Worm (Caenorhabditis elegans) whole organism, early embryonic: Measurements from ENCODE around the gene F28A10.13.

Source experiments
- B0310.2 ChIP-seq: sonication (generic microtip); optimal IDR thresholded peaks from 2 replicates; lab custom pipeline; 2016; ENCODE audit warnings: mild to moderate bottlenecking, missing genetic modification characterization, missing compliant biosample characterization
- F13C5.2 ChIP-seq: sonication (generic microtip); optimal IDR thresholded peaks from 2 replicates; lab custom pipeline; 2017; ENCODE audit warnings: mild to moderate bottlenecking, missing genetic modification characterization, inconsistent platforms, missing compliant biosample characterization
- aly-1 ChIP-seq: sonication (generic microtip); optimal IDR thresholded peaks from 2 replicates; lab custom pipeline; 2016; ENCODE audit warnings: missing genetic modification characterization, missing compliant biosample characterization
- ceh-13 ChIP-seq: fragments of 200-800 bp; sonication (Bioruptor generic); optimal IDR thresholded peaks from 2 replicates; lab custom pipeline; 2018; ENCODE audit warnings: mild to moderate bottlenecking, missing genetic modification characterization, missing compliant biosample characterization
- flt-1 ChIP-seq: fragments of 200-800 bp; sonication (Bioruptor generic); IDR thresholded peaks from 2 replicates; pipeline ENCODE4 v1.3.6; 2022; ENCODE audit warnings: missing genetic modification characterization, missing compliant biosample characterization
- scrt-1 ChIP-seq: fragments of 200-800 bp; sonication (Bioruptor generic); IDR thresholded peaks from 2 replicates; pipeline ENCODE4 v1.3.6; 2022; ENCODE audit warnings: missing genetic modification characterization, missing compliant biosample characterization
- sea-1 ChIP-seq: fragments of 200-800 bp; sonication (Bioruptor generic); conservative IDR thresholded peaks from 2 replicates; pipeline ENCODE4 v1.3.6; 2022; ENCODE audit warnings: missing genetic modification characterization, missing compliant biosample characterization
- tbx-37 ChIP-seq: fragments of 200-800 bp; sonication (Bioruptor generic); conservative IDR thresholded peaks from 2 replicates; pipeline ENCODE4 v1.3.6; 2022; ENCODE audit warnings: missing genetic modification reagents, missing genetic modification characterization, missing compliant biosample characterization

Gene F28A10.13

ce11 chrII:888024-888423, 39.4 kb downstream of the F28A10.13 start, which contains the start of gene T07D3.4:
T07D3.4 (plus strand) TSS chrII:888309.
- TF ChIP-seq aly-1 (tag; lab: Kevin White, UChicago) (no peak), tbx-37 (no peak), B0310.2 (tag; lab: Kevin White, UChicago) (no peak), ceh-13 (GFP tag; lab: Kevin White, UChicago) (no peak), scrt-1 (no peak), flt-1 (no peak), F13C5.2 (tag; lab: Kevin White, UChicago) (no peak), sea-1 (GFP tag; lab: Robert Waterston, UW) (no peak)
